Fruit fly (Drosophila melanogaster) whole organism, wandering third instar larva: ENCODE measurements around the gene CG4271.

Source experiments
- Abd-B ChIP-seq: fragments of >200 bp; optimal IDR thresholded peaks from 2 replicates; lab custom pipeline; 2017; ENCODE audit warnings: missing biosample characterization, missing genetic modification characterization
- CG32264 ChIP-seq: fragments of 200-800 bp; sonication (Bioruptor generic); optimal IDR thresholded peaks from 2 replicates; lab custom pipeline; 2016; ENCODE audit warnings: missing biosample characterization, missing genetic modification characterization
- CG9705 ChIP-seq: fragments of 200-800 bp; sonication (Bioruptor generic); optimal IDR thresholded peaks from 2 replicates; lab custom pipeline; 2018; ENCODE audit warnings: missing biosample characterization, mild to moderate bottlenecking, missing genetic modification characterization
- CrebA ChIP-seq: fragments of 200-800 bp; sonication (Bioruptor generic); optimal IDR thresholded peaks from 2 replicates; lab custom pipeline; 2016; ENCODE audit warnings: missing biosample characterization, mild to moderate bottlenecking, missing genetic modification characterization, borderline replicate concordance
- Dfd ChIP-seq: fragments of >200 bp; optimal IDR thresholded peaks from 2 replicates; lab custom pipeline; 2017; ENCODE audit warnings: missing biosample characterization, missing genetic modification characterization
- Dif ChIP-seq: fragments of 200-275, 200-300 bp; sonication (Bioruptor generic); optimal IDR thresholded peaks from 2 replicates; lab custom pipeline; 2018; ENCODE audit warnings: missing biosample characterization, missing genetic modification characterization; ENCODE audit not compliant: partially characterized antibody
- HLH106 ChIP-seq: fragments of 200-800 bp; optimal IDR thresholded peaks from 3 replicates; lab custom pipeline; 2019; ENCODE audit warnings: missing biosample characterization, mild to moderate bottlenecking, missing genetic modification characterization, moderate library complexity
- Hnf4 ChIP-seq: fragments of 200-800 bp; sonication (Bioruptor generic); optimal IDR thresholded peaks from 2 replicates; lab custom pipeline; 2016; ENCODE audit warnings: missing biosample characterization, mild to moderate bottlenecking, missing genetic modification characterization
- Hr83 ChIP-seq: fragments of 200-300 bp; sonication (Bioruptor generic); optimal IDR thresholded peaks from 2 replicates; lab custom pipeline; 2016; ENCODE audit warnings: missing biosample characterization, mild to moderate bottlenecking, missing genetic modification characterization, moderate library complexity; ENCODE audit not compliant: poor library complexity, severe bottlenecking
- Jra ChIP-seq: sonication (Bioruptor generic); optimal IDR thresholded peaks from 2 replicates; lab custom pipeline; 2016; ENCODE audit warnings: missing biosample characterization, missing genetic modification characterization
- Mio ChIP-seq: sonication (Bioruptor generic); optimal IDR thresholded peaks from 2 replicates; lab custom pipeline; 2016; ENCODE audit warnings: missing biosample characterization, missing genetic modification characterization
- Myc ChIP-seq: fragments of >200 bp; optimal IDR thresholded peaks from 2 replicates; lab custom pipeline; 2017
- N ChIP-seq: fragments of >200 bp; optimal IDR thresholded peaks from 2 replicates; lab custom pipeline; 2018; ENCODE audit warnings: missing biosample characterization, missing external identifiers, missing genetic modification characterization
- OdsH ChIP-seq: fragments of 200-800 bp; sonication (Bioruptor generic); optimal IDR thresholded peaks from 2 replicates; lab custom pipeline; 2016; ENCODE audit warnings: missing biosample characterization, mild to moderate bottlenecking, missing genetic modification characterization
- Rel ChIP-seq, 2 experiments: fragments of 200-800 bp; sonication (Bioruptor generic) in 1 of 2; optimal IDR thresholded peaks; 2 replicates in 1 of 2; 3 replicates in 1 of 2; lab custom pipeline; 2016 to 2019; ENCODE audit warnings: mild to moderate bottlenecking in 2 of 2, missing biosample characterization in 2 of 2, missing genetic modification characterization in 2 of 2, moderate library complexity in 1 of 2
- Sp1 ChIP-seq: fragments of 200-800 bp; sonication (Bioruptor generic); optimal IDR thresholded peaks from 3 replicates; lab custom pipeline; 2019; ENCODE audit warnings: missing biosample characterization, mild to moderate bottlenecking, missing genetic modification characterization, moderate library complexity
- br ChIP-seq: fragments of 200-800 bp; sonication (Bioruptor generic); optimal IDR thresholded peaks from 2 replicates; lab custom pipeline; 2016; ENCODE audit warnings: missing biosample characterization, missing genetic modification characterization
- brk ChIP-seq: fragments of 200-800 bp; sonication (Bioruptor generic); optimal IDR thresholded peaks from 2 replicates; lab custom pipeline; 2016; ENCODE audit warnings: missing biosample characterization, mild to moderate bottlenecking, missing genetic modification characterization
- dl ChIP-seq, 2 experiments: fragments of 175-275, 200-275 bp in 1 of 2; fragments of 200-275 bp in 1 of 2; sonication (Bioruptor generic); optimal IDR thresholded peaks; lab custom pipeline; 2018; ENCODE audit warnings: mild to moderate bottlenecking in 2 of 2, missing biosample characterization in 2 of 2, missing genetic modification characterization in 2 of 2, moderate library complexity in 2 of 2; ENCODE audit not compliant: partially characterized antibody in 2 of 2, insufficient read depth in 1 of 2
- dmrt93B ChIP-seq: fragments of 200-800 bp; sonication (Bioruptor generic); optimal IDR thresholded peaks from 2 replicates; lab custom pipeline; 2018; ENCODE audit warnings: missing biosample characterization, mild to moderate bottlenecking, missing genetic modification characterization
- dsf ChIP-seq: sonication (Bioruptor generic); optimal IDR thresholded peaks from 2 replicates; lab custom pipeline; 2016; ENCODE audit warnings: missing biosample characterization, missing genetic modification characterization, borderline replicate concordance
- foxo ChIP-seq, 2 experiments: fragments of 200-800 bp; sonication (Bioruptor generic); optimal IDR thresholded peaks; 2 replicates in 1 of 2; 3 replicates in 1 of 2; lab custom pipeline; 2016 to 2017; ENCODE audit warnings: missing biosample characterization in 2 of 2, missing genetic modification characterization in 2 of 2
- fru ChIP-seq: fragments of 200-800 bp; sonication (Bioruptor generic); optimal IDR thresholded peaks from 3 replicates; lab custom pipeline; 2016; ENCODE audit warnings: missing biosample characterization, mild to moderate bottlenecking, missing genetic modification characterization
- h ChIP-seq: fragments of 200-800 bp; sonication (Bioruptor generic); optimal IDR thresholded peaks from 3 replicates; lab custom pipeline; 2016; ENCODE audit warnings: missing biosample characterization, mild to moderate bottlenecking, missing genetic modification characterization
- jim ChIP-seq: fragments of 175-275, 200-325 bp; sonication (Bioruptor generic); optimal IDR thresholded peaks from 2 replicates; lab custom pipeline; 2016; ENCODE audit warnings: missing biosample characterization, mild to moderate bottlenecking, missing genetic modification characterization
- pan ChIP-seq: fragments of >200 bp; optimal IDR thresholded peaks from 2 replicates; lab custom pipeline; 2017
- psq ChIP-seq: fragments of 200-800 bp; sonication (Bioruptor generic); optimal IDR thresholded peaks from 3 replicates; lab custom pipeline; 2017; ENCODE audit warnings: missing biosample characterization, mild to moderate bottlenecking, missing genetic modification characterization, moderate library complexity
- rgr ChIP-seq: fragments of 200-800 bp; sonication (Bioruptor generic); optimal IDR thresholded peaks from 3 replicates; lab custom pipeline; 2016; ENCODE audit warnings: missing biosample characterization, mild to moderate bottlenecking, missing genetic modification characterization
- sage ChIP-seq: fragments of 200-800 bp; sonication (Bioruptor generic); optimal IDR thresholded peaks from 2 replicates; lab custom pipeline; 2016; ENCODE audit warnings: missing biosample characterization, mild to moderate bottlenecking, missing genetic modification characterization
- sv ChIP-seq: fragments of 200-800 bp; sonication (Bioruptor generic); optimal IDR thresholded peaks from 3 replicates; lab custom pipeline; 2016; ENCODE audit warnings: missing biosample characterization, missing genetic modification characterization
- usp ChIP-seq: fragments of >200 bp; optimal IDR thresholded peaks from 2 replicates; lab custom pipeline; 2017; ENCODE audit warnings: missing biosample characterization, missing genetic modification characterization
- woc ChIP-seq: sonication (Bioruptor generic); optimal IDR thresholded peaks from 2 replicates; lab custom pipeline; 2016; ENCODE audit warnings: missing biosample characterization, mild to moderate bottlenecking, missing genetic modification characterization

CG4271 gene

dm6 chr2L:2254950-2255349 lies 30.0 kb upstream of the CG4271 start, which contains the start of gene Send1:
Gene Send1, minus strand, starts transcription at chr2L:2255050.
- TF ChIP-seq sage (no peak), dl (GFP tag; optimal IDR thresholded peaks at IDR 0.05; lab: Kevin White, UChicago; ENCODE audit: insufficient read depth in 1 of 2, partially characterized antibody in 2 of 2) (no peak), Dif (GFP tag; lab: Kevin White, UChicago) (no peak), Hnf4 (GFP tag; lab: Kevin White, UChicago) (no peak), brk (no peak), OdsH (no peak), CG32264 (GFP tag; lab: Kevin White, UChicago) (no peak), sv (GFP tag; lab: Kevin White, UChicago) (no peak), Jra (no peak)
- TF ChIP-seq, all 38 proteins: peak for 0

- TF ChIP-seq br: no peak
- no peak for TF ChIP-seq Hr83 (GFP tag; lab: Kevin White, UChicago)
- no peak for TF ChIP-seq Myc (lab: Kevin White, UChicago)
- no peak for TF ChIP-seq Dif (GFP tag; lab: Kevin White, UChicago)
Measured at dm6 chr2L:2263142-2263541, 21.8 kb upstream of the CG4271 start, which contains the start of gene CG4270. Gene CG4270, plus strand, starts transcription at chr2L:2263442.

DNA sequence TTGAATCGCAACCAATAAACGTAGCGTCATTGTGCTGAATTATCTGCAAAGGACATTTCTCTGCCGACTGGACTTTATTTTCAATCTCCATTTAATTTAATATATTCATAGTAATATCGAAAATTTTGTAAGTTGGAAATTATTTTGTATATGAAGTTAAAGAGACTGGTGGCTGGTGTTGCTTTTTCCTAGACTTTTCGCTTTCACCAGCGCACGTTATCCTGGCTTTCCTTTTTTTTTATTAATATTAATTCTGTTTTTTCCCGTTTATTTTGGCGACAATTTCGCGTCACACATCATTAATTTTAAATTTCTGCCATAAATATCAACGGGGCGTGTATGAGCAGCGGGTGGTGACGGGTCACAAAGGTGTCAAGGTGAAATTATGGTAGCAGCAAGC lies 19.7 kb upstream of the CG4271 start, which contains the start of gene CG34049:
Gene CG34049 (minus strand): TSS at position 101 of the 400 bp plus-strand sequence.
- TF ChIP-seq Abd-B: no peak
- TF ChIP-seq Dfd (GFP tag; lab: Kevin White, UChicago): no peak
- TF ChIP-seq h (GFP tag; lab: Kevin White, UChicago): no peak
- TF ChIP-seq HLH106 (tag; lab: Kevin White, UChicago): no peak
- no peak for TF ChIP-seq Mio (GFP tag; lab: Kevin White, UChicago)
- no peak for TF ChIP-seq Rel (GFP tag; optimal IDR thresholded peaks at IDR 0.05; lab: Kevin White, UChicago)
- no peak for TF ChIP-seq Rel (tag; optimal IDR thresholded peaks at IDR 0.05; lab: Kevin White, UChicago)
- TF ChIP-seq CG9705 (GFP tag; lab: Kevin White, UChicago): no peak
- TF ChIP-seq Myc (lab: Kevin White, UChicago): no peak
- no peak for TF ChIP-seq dmrt93B (GFP tag; lab: Kevin White, UChicago)
- TF ChIP-seq foxo (GFP tag; optimal IDR thresholded peaks at IDR 0.05; lab: Kevin White, UChicago): no peak
- no peak for TF ChIP-seq Hnf4 (GFP tag; lab: Kevin White, UChicago)
- TF ChIP-seq Jra: no peak
- TF ChIP-seq pan (lab: Kevin White, UChicago): no peak
- no peak for TF ChIP-seq br

- TF ChIP-seq Jra: no peak
- no peak for TF ChIP-seq Mio (GFP tag; lab: Kevin White, UChicago)
Measured at dm6 chr2L:2269040-2269439, 15.9 kb upstream of the CG4271 start, which contains the start of gene CG17242. Gene CG17242, minus strand, starts transcription at chr2L:2269140.

DNA sequence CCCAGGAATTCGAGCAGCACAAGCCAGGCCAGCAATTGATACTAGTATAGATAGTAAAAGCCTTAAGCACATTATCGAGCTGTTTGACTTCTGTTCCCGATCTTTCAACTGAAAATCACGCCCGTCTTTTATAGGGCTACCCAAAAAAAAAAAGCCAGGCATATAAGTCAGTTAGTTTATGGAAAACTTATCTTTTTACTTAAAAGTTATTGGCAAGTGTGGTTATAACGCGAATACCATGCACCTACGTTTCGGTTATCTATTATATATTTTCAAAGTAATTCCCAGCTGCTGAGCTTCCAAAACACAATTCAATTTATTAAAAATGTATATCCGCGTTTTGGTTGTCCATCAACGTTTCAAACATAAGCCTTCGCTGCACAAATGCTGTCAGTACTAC lies 1.8 kb downstream of the CG4271 start, which contains the start of gene CG31681:
Gene CG31681 (minus strand): TSS at position 101 of the 400 bp plus-strand sequence.
- TF ChIP-seq N (no peak), Hr83 (GFP tag; lab: Kevin White, UChicago) (no peak), CrebA (no peak), CG32264 (GFP tag; lab: Kevin White, UChicago) (no peak), rgr (no peak), dsf (GFP tag; lab: Kevin White, UChicago) (no peak), Dfd (GFP tag; lab: Kevin White, UChicago) (no peak), dmrt93B (GFP tag; lab: Kevin White, UChicago) (no peak), br (no peak), OdsH (no peak), Dif (GFP tag; lab: Kevin White, UChicago) (no peak), brk (no peak), Mio (GFP tag; lab: Kevin White, UChicago) (no peak)

DNA sequence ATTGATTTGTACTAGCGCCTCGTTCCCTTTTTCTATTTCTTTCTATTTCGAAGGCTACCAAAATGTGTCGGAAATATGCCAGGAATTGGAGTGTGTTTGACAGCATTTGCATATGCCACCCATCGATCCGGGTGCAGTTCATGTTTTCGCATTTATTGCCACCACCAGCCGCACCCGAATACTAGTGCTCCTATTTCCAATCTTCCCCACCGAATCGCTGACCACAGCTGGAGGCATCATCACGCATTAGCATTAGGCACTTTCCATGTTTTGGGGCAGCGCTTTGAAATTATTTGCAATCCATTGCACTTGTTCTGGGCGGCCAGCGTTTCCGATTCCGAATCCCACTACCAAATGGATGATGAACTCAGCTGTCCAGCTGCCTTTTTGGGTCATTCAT lies 2.8 kb downstream of the CG4271 start, which contains the start of gene CG42658:
Gene CG42658 (minus strand): TSS at position 101 of the 400 bp plus-strand sequence.
- TF ChIP-seq psq (GFP tag; lab: Kevin White, UChicago) (no peak), Dfd (GFP tag; lab: Kevin White, UChicago) (no peak), usp (GFP tag; lab: Kevin White, UChicago) (no peak), woc (GFP tag; lab: Kevin White, UChicago) (no peak), Sp1 (GFP tag; lab: Kevin White, UChicago) (no peak), h (GFP tag; lab: Kevin White, UChicago) (no peak), N (no peak), Hr83 (GFP tag; lab: Kevin White, UChicago) (no peak), dsf (GFP tag; lab: Kevin White, UChicago) (no peak), foxo (GFP tag; optimal IDR thresholded peaks at IDR 0.05; lab: Kevin White, UChicago) (no peak), fru (GFP tag; lab: Kevin White, UChicago) (no peak), jim (GFP tag; lab: Kevin White, UChicago) (no peak), Abd-B (no peak), HLH106 (tag; lab: Kevin White, UChicago) (no peak), CrebA (no peak), sage (no peak), dl (GFP tag; optimal IDR thresholded peaks at IDR 0.05; lab: Kevin White, UChicago; ENCODE audit: insufficient read depth in 1 of 2, partially characterized antibody in 2 of 2) (no peak), dmrt93B (GFP tag; lab: Kevin White, UChicago) (no peak), Dif (GFP tag; lab: Kevin White, UChicago) (no peak)
